Worm (Caenorhabditis elegans) whole organism, L4 larva: ENCODE measurements around the gene atz-1.
A peak's percentile ranks its signal among the peaks of the same experiment; 100 is the strongest.

Source experiments
- D1046.2 ChIP-seq: fragments of 200-800 bp; sonication (Bioruptor generic); IDR thresholded peaks from 2 replicates; pipeline ENCODE4 v1.3.6; 2022; ENCODE audit warnings: missing genetic modification characterization, missing compliant biosample characterization
- F37D6.2 ChIP-seq: sonication (generic microtip); optimal IDR thresholded peaks from 2 replicates; lab custom pipeline; 2016; ENCODE audit warnings: mild to moderate bottlenecking, missing genetic modification characterization, missing compliant biosample characterization
- T20F7.1 ChIP-seq: fragments of 200-800 bp; sonication (Bioruptor generic); optimal IDR thresholded peaks from 2 replicates; lab custom pipeline; 2018; ENCODE audit warnings: mild to moderate bottlenecking, missing genetic modification characterization, missing compliant biosample characterization
- T26A8.4 ChIP-seq: fragments of 200-800 bp; sonication (Bioruptor generic); IDR thresholded peaks from 2 replicates; pipeline ENCODE4 v1.3.6; 2022; ENCODE audit warnings: missing genetic modification characterization, missing compliant biosample characterization
- ZK337.2 ChIP-seq: fragments of 200-800 bp; sonication (Bioruptor generic); IDR thresholded peaks from 2 replicates; pipeline ENCODE4 v1.3.6; 2022; ENCODE audit warnings: missing genetic modification reagents, missing genetic modification characterization, missing compliant biosample characterization
- aly-2 ChIP-seq: sonication (generic microtip); optimal IDR thresholded peaks from 2 replicates; lab custom pipeline; 2018; ENCODE audit warnings: missing biosample characterization, missing genetic modification characterization
- arid-1 ChIP-seq: fragments of 200-800 bp; sonication (Bioruptor generic); conservative IDR thresholded peaks from 2 replicates; pipeline ENCODE4 v1.3.6; 2022; ENCODE audit warnings: missing genetic modification reagents, missing genetic modification characterization, missing compliant biosample characterization
- ceh-20 ChIP-seq: fragments of 200-800 bp; sonication (Bioruptor generic); IDR thresholded peaks from 2 replicates; pipeline ENCODE4 v1.3.6; 2022; ENCODE audit warnings: missing genetic modification reagents, missing genetic modification characterization, missing compliant biosample characterization
- ceh-44 ChIP-seq: fragments of 200-800 bp; sonication (Bioruptor generic); IDR thresholded peaks from 2 replicates; pipeline ENCODE4 v1.3.6; 2022; ENCODE audit warnings: missing genetic modification reagents, missing genetic modification characterization, missing compliant biosample characterization
- duxl-1 ChIP-seq: sonication (generic microtip); optimal IDR thresholded peaks from 2 replicates; lab custom pipeline; 2016; ENCODE audit warnings: mild to moderate bottlenecking, missing genetic modification characterization, moderate library complexity, missing compliant biosample characterization; ENCODE audit not compliant: poor library complexity
- egl-27 ChIP-seq: sonication (generic microtip); optimal IDR thresholded peaks from 3 replicates; lab custom pipeline; 2017; ENCODE audit warnings: missing biosample characterization, missing genetic modification reagents, missing genetic modification characterization
- fkh-10 ChIP-seq: fragments of 150-350 bp; optimal IDR thresholded peaks from 2 replicates; lab custom pipeline; 2014; ENCODE audit warnings: missing biosample characterization, missing genetic modification reagents, missing genetic modification characterization
- hlh-11 ChIP-seq: fragments of 200-800 bp; sonication (Bioruptor generic); optimal IDR thresholded peaks from 2 replicates; lab custom pipeline; 2018; ENCODE audit warnings: mild to moderate bottlenecking, missing genetic modification characterization, missing compliant biosample characterization
- hlh-30 ChIP-seq: sonication (generic microtip); optimal IDR thresholded peaks from 2 replicates; lab custom pipeline; 2017; ENCODE audit warnings: antibody characterized with exemption, mild to moderate bottlenecking, missing genetic modification characterization, missing compliant biosample characterization; ENCODE audit not compliant: insufficient read depth
- lim-7 ChIP-seq: fragments of 200-800 bp; sonication (Bioruptor generic); IDR thresholded peaks from 2 replicates; pipeline ENCODE4 v1.3.6; 2022; ENCODE audit warnings: missing genetic modification characterization, missing compliant biosample characterization
- lin-39 ChIP-seq: fragments of 150-350 bp; optimal IDR thresholded peaks from 2 replicates; lab custom pipeline; 2014; ENCODE audit warnings: missing biosample characterization, missing genetic modification reagents, missing genetic modification characterization
- lsy-2 ChIP-seq, 2 experiments: fragments of 150-350 bp in 1 of 2; sonication (generic microtip) in 1 of 2; optimal IDR thresholded peaks; 2 replicates each; lab custom pipeline; 2014 to 2017; ENCODE audit warnings: missing biosample characterization in 2 of 2, missing genetic modification characterization in 2 of 2
- madf-5 ChIP-seq, 2 experiments: fragments of 200-800 bp; sonication (Bioruptor generic); IDR thresholded peaks; 2 replicates each; pipeline ENCODE4 v1.3.6; 2022; ENCODE audit warnings: missing compliant biosample characterization in 2 of 2, missing genetic modification characterization in 2 of 2
- mdt-29 ChIP-seq: fragments of 200-800 bp; sonication (Bioruptor generic); IDR thresholded peaks from 2 replicates; pipeline ENCODE4 v1.3.6; 2022; ENCODE audit warnings: missing genetic modification reagents, missing genetic modification characterization, missing compliant biosample characterization
- mxl-3 ChIP-seq: fragments of 200-800 bp; sonication (Bioruptor generic); optimal IDR thresholded peaks from 2 replicates; lab custom pipeline; 2018; ENCODE audit warnings: mild to moderate bottlenecking, missing genetic modification characterization, missing compliant biosample characterization
- nhr-102 ChIP-seq: sonication (generic microtip); optimal IDR thresholded peaks from 2 replicates; lab custom pipeline; 2016; ENCODE audit warnings: mild to moderate bottlenecking, missing genetic modification characterization, moderate library complexity, missing compliant biosample characterization
- nhr-111 ChIP-seq: fragments of 200-800 bp; sonication (Bioruptor generic); optimal IDR thresholded peaks from 2 replicates; lab custom pipeline; 2018; ENCODE audit warnings: mild to moderate bottlenecking, missing genetic modification characterization, missing compliant biosample characterization
- nhr-237 ChIP-seq: sonication (generic microtip); optimal IDR thresholded peaks from 2 replicates; lab custom pipeline; 2017; ENCODE audit warnings: missing biosample characterization, missing genetic modification characterization
- nhr-28 ChIP-seq: fragments of 150-350 bp; optimal IDR thresholded peaks from 2 replicates; lab custom pipeline; 2014; ENCODE audit warnings: missing biosample characterization, missing genetic modification characterization
- nhr-42 ChIP-seq: fragments of 200-800 bp; sonication (Bioruptor generic); IDR thresholded peaks from 2 replicates; pipeline ENCODE4 v1.3.6; 2022; ENCODE audit warnings: missing genetic modification characterization, missing compliant biosample characterization
- nhr-6 ChIP-seq: fragments of 150-350 bp; optimal IDR thresholded peaks from 2 replicates; lab custom pipeline; 2014; ENCODE audit warnings: missing biosample characterization, missing genetic modification characterization
- pha-4 ChIP-seq, 2 experiments: fragments of 150-350 bp in 1 of 2; fragments of 200-800 bp in 1 of 2; sonication (Bioruptor generic) in 1 of 2; IDR thresholded peaks in 1 of 2; optimal IDR thresholded peaks in 1 of 2; 2 replicates each; pipeline versions ENCODE4 v1.3.6 to Lab custom; 2014 to 2022; ENCODE audit warnings: missing genetic modification characterization in 2 of 2, missing genetic modification reagents in 2 of 2, missing biosample characterization in 1 of 2, missing compliant biosample characterization in 1 of 2
- saeg-2 ChIP-seq: fragments of 200-800 bp; sonication (Bioruptor generic); IDR thresholded peaks from 2 replicates; pipeline ENCODE4 v1.3.6; 2022; ENCODE audit warnings: missing genetic modification reagents, missing genetic modification characterization, missing compliant biosample characterization
- set-16 ChIP-seq: fragments of 200-800 bp; sonication (Bioruptor generic); IDR thresholded peaks from 2 replicates; pipeline ENCODE4 v1.3.6; 2022; ENCODE audit warnings: missing genetic modification reagents, missing genetic modification characterization, missing compliant biosample characterization
- spr-1 ChIP-seq: sonication (generic microtip); optimal IDR thresholded peaks from 2 replicates; lab custom pipeline; 2016; ENCODE audit warnings: mild to moderate bottlenecking, missing genetic modification characterization, missing compliant biosample characterization
- spr-3 ChIP-seq: fragments of 200-800 bp; sonication (Bioruptor generic); optimal IDR thresholded peaks from 2 replicates; lab custom pipeline; 2018; ENCODE audit warnings: mild to moderate bottlenecking, missing genetic modification characterization, missing compliant biosample characterization
- tra-1 ChIP-seq: fragments of 200-800 bp; sonication (Bioruptor generic); IDR thresholded peaks from 2 replicates; pipeline ENCODE4 v1.3.6; 2022; ENCODE audit warnings: missing genetic modification reagents, missing genetic modification characterization, missing compliant biosample characterization
- unc-130 ChIP-seq: sonication (generic microtip); optimal IDR thresholded peaks from 2 replicates; lab custom pipeline; 2016; ENCODE audit warnings: missing genetic modification reagents, missing genetic modification characterization, missing compliant biosample characterization
- unc-62 ChIP-seq, 3 experiments: fragments of 150-350 bp in 1 of 3; sonication (generic microtip); optimal IDR thresholded peaks in 2 of 3; peaks in 1 of 3; 1 replicate in 1 of 3; 2 replicates in 2 of 3; lab custom pipeline; 2014 to 2017; ENCODE audit warnings: missing biosample characterization in 3 of 3, missing genetic modification characterization in 3 of 3, missing genetic modification reagents in 3 of 3, missing genotype in 1 of 3
- vab-7 ChIP-seq: fragments of 200-800 bp; sonication (Bioruptor generic); IDR thresholded peaks from 2 replicates; pipeline ENCODE4 v1.3.6; 2022; ENCODE audit warnings: missing genetic modification reagents, missing genetic modification characterization, missing compliant biosample characterization
- zag-1 ChIP-seq: fragments of 150-350 bp; optimal IDR thresholded peaks from 2 replicates; lab custom pipeline; 2014; ENCODE audit warnings: missing biosample characterization, missing genetic modification characterization
- zfp-3 ChIP-seq: fragments of 200-800 bp; sonication (Bioruptor generic); conservative IDR thresholded peaks from 2 replicates; pipeline ENCODE4 v1.3.6; 2022; ENCODE audit warnings: missing genetic modification reagents, missing genetic modification characterization, missing compliant biosample characterization

Gene atz-1

DNA sequence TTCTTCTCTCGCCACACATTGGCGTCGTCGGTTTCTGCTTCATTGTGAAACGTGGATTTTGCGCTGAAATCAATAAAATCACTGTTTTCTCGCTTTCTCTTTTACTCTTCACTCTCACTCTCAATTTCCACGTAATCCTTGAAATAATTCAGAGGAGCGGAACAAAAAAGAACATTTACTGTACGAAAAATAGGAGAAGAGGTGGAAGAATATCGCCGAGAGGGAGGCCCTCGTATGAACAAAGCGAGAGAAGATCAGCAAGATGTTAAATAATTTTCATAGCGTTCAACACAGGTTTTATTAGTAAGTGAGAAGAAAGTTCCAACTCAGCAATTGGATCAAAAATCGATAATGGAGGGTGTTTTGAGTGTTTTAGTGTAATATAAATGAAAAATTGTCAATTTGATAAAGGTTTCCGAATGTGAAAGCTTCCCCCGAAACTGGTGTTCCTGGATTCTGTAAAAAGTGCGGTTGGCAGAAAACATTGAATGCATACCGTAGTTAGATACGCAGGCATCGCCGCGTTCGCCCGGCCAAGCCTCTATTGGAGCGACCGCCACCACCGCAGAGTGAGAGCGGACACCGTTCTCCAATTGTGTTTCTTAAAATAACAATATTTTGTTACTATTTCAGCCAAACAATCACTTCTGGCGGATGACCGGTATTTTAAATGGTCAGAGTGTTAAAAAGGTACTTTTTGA lies 14.4 kb downstream of the atz-1 start, which contains the start of the genes ccr-4 and ZC518.8 (continued):
- TF ChIP-seq F37D6.2 (tag; lab: Kevin White, UChicago) = no peak
- no peak for TF ChIP-seq saeg-2 (GFP tag; lab: Robert Waterston, UW)
- no peak for TF ChIP-seq zag-1 (tag; lab: Kevin White, UChicago)
- no peak for TF ChIP-seq nhr-28 (tag; lab: Kevin White, UChicago)
- no peak for TF ChIP-seq nhr-237
- TF ChIP-seq lin-39 (tag; lab: Kevin White, UChicago) = no peak
- peak; percentile 47 for TF ChIP-seq mxl-3 (GFP tag; lab: Kevin White, UChicago)
- no peak for TF ChIP-seq nhr-42 (GFP tag; lab: Robert Waterston, UW)
- no peak for TF ChIP-seq hlh-30 (tag; lab: Kevin White, UChicago)
- no peak for TF ChIP-seq nhr-102 (tag; lab: Kevin White, UChicago)

DNA sequence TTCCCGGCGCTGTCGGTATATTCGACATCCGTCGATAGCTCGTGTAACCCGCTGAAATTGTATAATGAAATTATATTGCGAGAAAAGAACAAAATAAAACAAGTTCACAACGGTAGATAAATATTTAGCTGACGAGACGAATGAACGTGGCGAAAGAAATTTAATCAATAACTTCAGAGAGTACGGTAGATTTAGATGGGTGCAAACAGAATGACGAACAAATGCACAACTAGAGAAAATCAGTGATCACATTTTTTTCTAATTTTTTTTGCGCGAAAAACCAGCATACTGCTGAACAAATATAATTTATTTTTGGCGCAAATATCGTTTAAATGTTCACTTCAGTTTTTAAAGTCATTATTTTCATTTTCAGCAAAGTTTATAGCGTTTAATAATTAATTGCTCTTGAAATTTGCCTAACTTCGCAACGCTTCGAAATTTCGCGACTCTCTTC lies 15.2 kb downstream of the atz-1 start, which contains the start of gene sec-24.2:
TSS of gene sec-24.2 (minus strand) at position 51 of the 454 bp plus-strand sequence.
- no peak for TF ChIP-seq zfp-3 (GFP tag; lab: Robert Waterston, UW)
- TF ChIP-seq lim-7 = no peak
- TF ChIP-seq ceh-44 (GFP tag; lab: Robert Waterston, UW) = no peak
- no peak for TF ChIP-seq ZK337.2 (GFP tag; lab: Robert Waterston, UW)
- peak; percentile 1 for TF ChIP-seq unc-130
- TF ChIP-seq, all 104 proteins: peak for 1

- TF ChIP-seq madf-5 (GFP tag; IDR thresholded peaks at IDR 0.05; lab: Robert Waterston, UW) = 0 out of 4 replicates have a peak, but pooled peaks of 1 of the 2 experiments have one; percentile 3
- TF ChIP-seq arid-1 (GFP tag; lab: Robert Waterston, UW) = no peak
- peak; percentile 71 for TF ChIP-seq set-16 (GFP tag; lab: Robert Waterston, UW)
These were observed 15.9 kb downstream of the atz-1 start for ce11 chrIV:12359979-12360378.

- TF ChIP-seq madf-5 (GFP tag; IDR thresholded peaks at IDR 0.05; lab: Robert Waterston, UW) = no peak
- TF ChIP-seq unc-62 (GFP tag; optimal IDR thresholded peaks at IDR 0.05 in 1 of 2; lab: Kevin White, UChicago) = peak in 1 of 2 experiments; percentile 56
- TF ChIP-seq unc-62 (tag; optimal IDR thresholded peaks at IDR 0.05; lab: Kevin White, UChicago) = no peak
- TF ChIP-seq fkh-10 (GFP tag; lab: Kevin White, UChicago) = peak; percentile 62
- no peak for TF ChIP-seq tra-1
- no peak for TF ChIP-seq T20F7.1
- TF ChIP-seq duxl-1 = no peak
- no peak for TF ChIP-seq pha-4 (GFP tag; IDR thresholded peaks at IDR 0.05; lab: Robert Waterston, UW)
- no peak for TF ChIP-seq pha-4 (tag; optimal IDR thresholded peaks at IDR 0.05; lab: Kevin White, UChicago)
- no peak for TF ChIP-seq nhr-102 (tag; lab: Kevin White, UChicago)
- TF ChIP-seq ceh-20 (GFP tag; lab: Robert Waterston, UW) = no peak
- TF ChIP-seq ZK337.2 (GFP tag; lab: Robert Waterston, UW) = no peak
These were observed 25.7 kb downstream of the atz-1 start for ce11 chrIV:12350235-12350634.

DNA sequence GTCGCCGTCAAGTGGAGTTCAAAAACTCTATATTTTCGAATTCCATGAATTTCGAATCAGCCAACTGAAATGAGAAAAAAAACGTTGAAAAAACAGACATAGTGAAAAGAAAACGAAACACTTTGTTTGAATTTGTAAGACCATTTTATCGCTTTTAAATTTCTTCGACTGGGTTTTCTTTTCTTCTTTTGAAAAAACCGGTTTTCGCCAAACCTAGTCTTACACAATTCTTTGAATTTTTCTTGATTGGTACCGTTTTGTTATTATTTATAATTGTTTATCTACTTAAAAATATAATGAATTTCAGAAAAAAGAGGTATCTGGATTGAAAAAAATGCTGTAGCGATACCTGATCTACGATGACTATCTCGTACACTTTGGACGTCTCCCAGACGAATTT lies 26.3 kb downstream of the atz-1 start, which contains the start of gene best-22:
TSS of gene best-22 (plus strand) at position 301 of the 400 bp plus-strand sequence.
- no peak for TF ChIP-seq lsy-2 (tag; optimal IDR thresholded peaks at IDR 0.05; lab: Kevin White, UChicago)
- TF ChIP-seq spr-3 = no peak
- no peak for TF ChIP-seq F37D6.2 (tag; lab: Kevin White, UChicago)
- no peak for TF ChIP-seq mdt-29
- TF ChIP-seq D1046.2 (GFP tag; lab: Robert Waterston, UW) = no peak
- TF ChIP-seq T26A8.4 (GFP tag; lab: Robert Waterston, UW) = no peak
- no peak for TF ChIP-seq mxl-3 (GFP tag; lab: Kevin White, UChicago)
- no peak for TF ChIP-seq egl-27 (tag; lab: Kevin White, UChicago)
- TF ChIP-seq hlh-11 (tag; lab: Kevin White, UChicago) = no peak
- no peak for TF ChIP-seq nhr-102 (tag; lab: Kevin White, UChicago)
- TF ChIP-seq aly-2 (tag; lab: Kevin White, UChicago) = no peak
- no peak for TF ChIP-seq spr-1
- no peak for TF ChIP-seq nhr-6
- TF ChIP-seq nhr-111 = no peak
- TF ChIP-seq vab-7 = no peak
